Worm (Caenorhabditis elegans): ENCODE results near the gene Y17G7B.3.

- TF ChIP-seq flt-1 (GFP tag; IDR thresholded peaks at IDR 0.05) = no peak
- no peak for TF ChIP-seq ztf-29 (GFP tag; IDR thresholded peaks at IDR 0.05)
- no peak for TF ChIP-seq tab-1 (GFP tag; IDR thresholded peaks at IDR 0.05)
- no peak for TF ChIP-seq med-1 (GFP tag; optimal IDR thresholded peaks at IDR 0.05; ENCODE audit: insufficient read depth)
- TF ChIP-seq ref-1 (GFP tag; conservative IDR thresholded peaks at IDR 0.05) = no peak
- no peak for TF ChIP-seq cog-1 (tag; optimal IDR thresholded peaks at IDR 0.05)
- no peak for TF ChIP-seq ztf-23 (GFP tag; IDR thresholded peaks at IDR 0.05)
- no peak for TF ChIP-seq T22C8.4 (GFP tag; IDR thresholded peaks at IDR 0.05)
- TF ChIP-seq klf-2 (GFP tag; conservative IDR thresholded peaks at IDR 0.05) = no peak
These were observed 10.3 kb upstream of the Y17G7B.3 start for ce11 chrII:11978478-11978877.

Measured in whole organism, midembryonic.